Worm (Caenorhabditis elegans): ENCODE results near the gene H12C20.7.

The H12C20.7 gene

ce11 chrV:11554260-11554659 is 18.5 kb downstream of the H12C20.7 start, which contains the start of gene duo-1:
TSS of gene duo-1 (plus strand) at chrV:11554630.
- TF ChIP-seq egl-27 (tag; optimal IDR thresholded peaks at IDR 0.05) = no peak
- TF ChIP-seq nhr-10 (tag; optimal IDR thresholded peaks at IDR 0.05) = no peak
- TF ChIP-seq lin-39 (tag; optimal IDR thresholded peaks at IDR 0.05) = no peak

ce11 chrV:11552379-11552778 is 20.4 kb downstream of the H12C20.7 start, which contains the start of gene srx-85:
TSS of gene srx-85 (plus strand) at chrV:11552679.
- TF ChIP-seq aly-2 (tag; optimal IDR thresholded peaks at IDR 0.05) (no peak), mab-5 (tag; optimal IDR thresholded peaks at IDR 0.05) (no peak), mbf-1 (tag; optimal IDR thresholded peaks at IDR 0.05) (no peak), nhr-6 (tag; optimal IDR thresholded peaks at IDR 0.05) (no peak), dmd-4 (tag; optimal IDR thresholded peaks at IDR 0.05) (no peak), skn-1 (tag; optimal IDR thresholded peaks at IDR 0.05) (no peak), nhr-25 (tag; optimal IDR thresholded peaks at IDR 0.05) (no peak), Y55F3AM.14 (GFP tag; optimal IDR thresholded peaks at IDR 0.05) (no peak), ztf-4 (tag; optimal IDR thresholded peaks at IDR 0.05) (no peak)

ce11 chrV:11548914-11549406 is 23.8 kb downstream of the H12C20.7 start, which contains the start of the genes F38B7.17 and F38B7.3:
TSS of gene F38B7.17 (minus strand) at chrV:11548964.
TSS of gene F38B7.3 (plus strand) at chrV:11549107.
- no peak for TF ChIP-seq elt-1 (tag; optimal IDR thresholded peaks at IDR 0.05)
- no peak for TF ChIP-seq ceh-82 (tag; optimal IDR thresholded peaks at IDR 0.05)
- TF ChIP-seq mab-5 (tag; optimal IDR thresholded peaks at IDR 0.05) = no peak
- TF ChIP-seq blmp-1 (tag; optimal IDR thresholded peaks at IDR 0.05; ENCODE audit: insufficient read depth) = peak; percentile 77
- TF ChIP-seq nhr-10 (tag; optimal IDR thresholded peaks at IDR 0.05) = no peak
- no peak for TF ChIP-seq sem-4 (tag; optimal IDR thresholded peaks at IDR 0.05)
- TF ChIP-seq egl-27 (tag; optimal IDR thresholded peaks at IDR 0.05) = no peak
- peak; percentile 64 for TF ChIP-seq F13H6.1 (tag; optimal IDR thresholded peaks at IDR 0.05)
- peak; percentile 56 for TF ChIP-seq fos-1 (tag; optimal IDR thresholded peaks at IDR 0.05)
- TF ChIP-seq alr-1 (tag; optimal IDR thresholded peaks at IDR 0.05) = no peak
- TF ChIP-seq unc-39 (tag; optimal IDR thresholded peaks at IDR 0.05) = no peak
- no peak for TF ChIP-seq unc-62 (GFP tag; optimal IDR thresholded peaks at IDR 0.05)
- no peak for TF ChIP-seq mbf-1 (tag; optimal IDR thresholded peaks at IDR 0.05)
- no peak for TF ChIP-seq sma-3 (GFP tag; optimal IDR thresholded peaks at IDR 0.05)
- no peak for TF ChIP-seq zag-1 (tag; optimal IDR thresholded peaks at IDR 0.05)
- no peak for TF ChIP-seq skn-1 (tag; optimal IDR thresholded peaks at IDR 0.05)
- no peak for TF ChIP-seq elt-3 (tag; optimal IDR thresholded peaks at IDR 0.05)
- TF ChIP-seq Y55F3AM.14 (GFP tag; optimal IDR thresholded peaks at IDR 0.05) = no peak
- no peak for TF ChIP-seq nhr-237 (tag; optimal IDR thresholded peaks at IDR 0.05)
- TF ChIP-seq C34F6.9 (tag; optimal IDR thresholded peaks at IDR 0.05) = peak; percentile 89
- peak; percentile 79 for TF ChIP-seq ama-1 (optimal IDR thresholded peaks at IDR 0.05)
- peak; percentile 44 for TF ChIP-seq unc-55 (GFP tag; optimal IDR thresholded peaks at IDR 0.05)
- peak; percentile 78 for TF ChIP-seq nhr-25 (tag; optimal IDR thresholded peaks at IDR 0.05)
- no peak for TF ChIP-seq nhr-11 (tag; optimal IDR thresholded peaks at IDR 0.05)
- no peak for TF ChIP-seq R02D3.7 (tag; optimal IDR thresholded peaks at IDR 0.05)
- TF ChIP-seq ztf-4 (tag; optimal IDR thresholded peaks at IDR 0.05) = peak; percentile 37
- TF ChIP-seq mdl-1 (tag; optimal IDR thresholded peaks at IDR 0.05) = peak; percentile 69 to 81
- peak; percentile 64 for TF ChIP-seq nhr-21 (tag; optimal IDR thresholded peaks at IDR 0.05)
- TF ChIP-seq ceh-16 (tag; optimal IDR thresholded peaks at IDR 0.05) = no peak
- no peak for TF ChIP-seq lin-11 (tag; optimal IDR thresholded peaks at IDR 0.05)
- peak in 1 of 2 experiments; percentile 70 for TF ChIP-seq lsy-2 (tag; optimal IDR thresholded peaks at IDR 0.05)
- peak; percentile 70 for TF ChIP-seq sma-9 (GFP tag; optimal IDR thresholded peaks at IDR 0.05)
- TF ChIP-seq sma-9 (tag; optimal IDR thresholded peaks at IDR 0.05) = no peak
- no peak for TF ChIP-seq peb-1 (tag; optimal IDR thresholded peaks at IDR 0.05)
- TF ChIP-seq nhr-12 (tag; optimal IDR thresholded peaks at IDR 0.05) = no peak
- peak; percentile 50 for TF ChIP-seq nhr-6 (tag; optimal IDR thresholded peaks at IDR 0.05)
- TF ChIP-seq ZK546.5 (tag; optimal IDR thresholded peaks at IDR 0.05) = no peak
- no peak for TF ChIP-seq ztf-11 (tag; optimal IDR thresholded peaks at IDR 0.05)
- no peak for TF ChIP-seq gmeb-1 (tag; optimal IDR thresholded peaks at IDR 0.05)
- no peak for TF ChIP-seq nhr-23 (tag; optimal IDR thresholded peaks at IDR 0.05)
- peak; percentile 69 for TF ChIP-seq crh-2 (tag; optimal IDR thresholded peaks at IDR 0.05)
- TF ChIP-seq nhr-77 (tag; optimal IDR thresholded peaks at IDR 0.05) = no peak
- peak; percentile 85 for TF ChIP-seq nhr-129 (tag; optimal IDR thresholded peaks at IDR 0.05)
- peak; percentile 38 for TF ChIP-seq lin-13 (GFP tag; optimal IDR thresholded peaks at IDR 0.05)
- no peak for TF ChIP-seq aly-2 (tag; optimal IDR thresholded peaks at IDR 0.05)
- TF ChIP-seq ztf-1 (GFP tag; conservative IDR thresholded peaks at IDR 0.05) = no peak
- TF ChIP-seq lin-39 (tag; optimal IDR thresholded peaks at IDR 0.05) = no peak
- TF ChIP-seq snpc-4 (tag; optimal IDR thresholded peaks at IDR 0.05) = no peak
- TF ChIP-seq dmd-4 (tag; optimal IDR thresholded peaks at IDR 0.05) = no peak

Measured in whole organism, L2 larva.